Worm (Caenorhabditis elegans): ENCODE results near the gene eat-2.

eat-2 gene

ce11 chrII:14187456-14187855 lies 16.0 kb upstream of the eat-2 start:
- no peak for TF ChIP-seq sea-1 (GFP tag; conservative IDR thresholded peaks at IDR 0.05)
- no peak for TF ChIP-seq tbx-11 (GFP tag; IDR thresholded peaks at IDR 0.05)
- no peak for TF ChIP-seq B0310.2 (tag; optimal IDR thresholded peaks at IDR 0.05)
- TF ChIP-seq scrt-1 (GFP tag; IDR thresholded peaks at IDR 0.05), result no peak
- TF ChIP-seq tra-4 (tag; optimal IDR thresholded peaks at IDR 0.05), result no peak
- no peak for TF ChIP-seq ets-7 (tag; optimal IDR thresholded peaks at IDR 0.05)
- TF ChIP-seq ama-1 (optimal IDR thresholded peaks at IDR 0.05), result no peak
- no peak for TF ChIP-seq hmg-4 (GFP tag; optimal IDR thresholded peaks at IDR 0.05)
- no peak for TF ChIP-seq F13C5.2 (tag; optimal IDR thresholded peaks at IDR 0.05)
- TF ChIP-seq flt-1 (GFP tag; IDR thresholded peaks at IDR 0.05), result no peak
- no peak for TF ChIP-seq tbx-37 (GFP tag; conservative IDR thresholded peaks at IDR 0.05)
- TF ChIP-seq ceh-36 (tag; optimal IDR thresholded peaks at IDR 0.05), result no peak
- no peak for TF ChIP-seq pes-1 (GFP tag; IDR thresholded peaks at IDR 0.05)
- TF ChIP-seq aly-1 (tag; optimal IDR thresholded peaks at IDR 0.05), result no peak
- no peak for TF ChIP-seq hmbx-1 (tag; optimal IDR thresholded peaks at IDR 0.05)
- TF ChIP-seq hnd-1 (tag; optimal IDR thresholded peaks at IDR 0.05), result no peak
- no peak for TF ChIP-seq ceh-13 (GFP tag; optimal IDR thresholded peaks at IDR 0.05)

DNA sequence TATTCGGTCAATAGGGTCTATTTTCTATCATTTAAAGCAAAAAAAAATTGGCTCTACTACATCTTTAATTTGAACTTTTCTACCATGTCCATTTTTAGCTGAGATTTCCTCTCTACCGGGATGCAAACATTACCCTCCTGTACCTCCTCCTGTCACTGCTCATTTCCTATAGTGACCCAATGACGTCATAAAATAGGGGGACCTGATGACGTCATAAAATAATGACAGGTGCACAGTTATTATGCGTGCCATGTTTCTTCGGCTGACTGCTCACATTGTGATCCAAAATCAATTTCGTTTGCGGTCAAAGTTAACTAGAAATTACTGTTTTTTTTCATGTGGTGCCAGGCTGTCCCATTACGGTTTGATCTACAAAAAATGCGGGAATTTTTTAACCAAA lies 15.5 kb upstream of the eat-2 start:
- no peak for TF ChIP-seq tbx-37 (GFP tag; conservative IDR thresholded peaks at IDR 0.05)
- TF ChIP-seq B0310.2 (tag; optimal IDR thresholded peaks at IDR 0.05), result peak; percentile 7
- no peak for TF ChIP-seq pes-1 (GFP tag; IDR thresholded peaks at IDR 0.05)
- no peak for TF ChIP-seq F13C5.2 (tag; optimal IDR thresholded peaks at IDR 0.05)
- no peak for TF ChIP-seq tra-4 (tag; optimal IDR thresholded peaks at IDR 0.05)

DNA sequence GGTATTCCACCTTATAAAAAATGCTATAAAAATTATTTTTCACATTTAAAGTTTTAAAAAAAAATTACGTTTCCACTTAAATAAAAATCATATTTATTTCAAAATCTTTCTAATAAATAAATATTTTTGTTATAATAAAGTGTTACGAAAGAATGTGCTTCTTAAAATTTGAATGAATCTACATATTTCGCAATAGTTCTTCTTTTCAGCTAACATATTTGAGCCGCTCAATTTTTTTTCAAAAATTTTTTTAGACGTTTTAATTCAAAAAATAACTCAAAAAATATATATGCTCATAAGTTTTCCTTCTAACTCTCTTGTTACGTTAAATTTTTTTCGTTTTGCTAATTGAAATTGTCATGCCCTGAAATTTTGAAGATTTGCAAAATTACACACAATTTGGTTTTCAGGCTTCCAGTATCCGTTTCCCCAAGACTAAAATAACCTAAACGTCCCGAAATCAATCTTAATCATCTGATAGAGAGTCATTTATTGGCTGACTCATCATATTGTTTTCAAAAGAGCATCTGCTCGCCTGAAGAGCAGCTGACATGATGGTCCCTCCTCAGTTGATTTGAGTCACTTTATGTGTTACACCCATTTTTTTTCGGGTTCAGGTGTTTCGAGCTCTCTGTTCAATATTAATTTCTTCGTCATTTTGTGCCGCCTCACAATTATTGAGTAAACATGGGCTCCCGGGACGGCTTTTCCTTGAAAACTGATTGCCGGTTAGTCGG lies 6.9 kb upstream of the eat-2 start, which contains the start of gene efhd-1:
Gene efhd-1 (plus strand): TSS at position 582 of the 737 bp plus-strand sequence.
- TF ChIP-seq tbx-37 (GFP tag; conservative IDR thresholded peaks at IDR 0.05), result no peak
- TF ChIP-seq hmbx-1 (tag; optimal IDR thresholded peaks at IDR 0.05), result no peak
- no peak for TF ChIP-seq hmg-4 (GFP tag; optimal IDR thresholded peaks at IDR 0.05)
- TF ChIP-seq ama-1 (optimal IDR thresholded peaks at IDR 0.05), result no peak
- no peak for TF ChIP-seq tra-4 (tag; optimal IDR thresholded peaks at IDR 0.05)
- TF ChIP-seq ceh-13 (GFP tag; optimal IDR thresholded peaks at IDR 0.05), result no peak
- no peak for TF ChIP-seq ets-7 (tag; optimal IDR thresholded peaks at IDR 0.05)

DNA sequence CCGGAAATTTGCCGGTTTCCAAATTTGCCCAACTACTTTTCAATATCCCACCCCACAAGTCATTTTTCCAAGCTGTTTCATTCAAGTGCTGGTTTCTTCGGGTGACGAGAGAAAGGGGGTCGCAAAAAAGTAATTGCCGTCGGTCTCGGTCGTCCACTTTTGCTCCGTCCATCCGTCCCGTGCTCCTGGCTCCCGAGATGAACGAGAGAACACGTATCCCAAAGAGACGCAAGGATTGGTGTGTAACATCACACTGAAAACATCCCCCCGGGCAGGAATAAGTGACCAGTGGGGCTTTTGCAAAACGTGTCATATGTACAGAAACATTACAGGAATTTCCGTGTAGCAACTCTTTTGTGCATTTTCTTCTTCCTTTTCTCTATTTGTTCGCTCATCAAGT lies 5.2 kb upstream of the eat-2 start:
- TF ChIP-seq hmbx-1 (tag; optimal IDR thresholded peaks at IDR 0.05), result no peak

DNA sequence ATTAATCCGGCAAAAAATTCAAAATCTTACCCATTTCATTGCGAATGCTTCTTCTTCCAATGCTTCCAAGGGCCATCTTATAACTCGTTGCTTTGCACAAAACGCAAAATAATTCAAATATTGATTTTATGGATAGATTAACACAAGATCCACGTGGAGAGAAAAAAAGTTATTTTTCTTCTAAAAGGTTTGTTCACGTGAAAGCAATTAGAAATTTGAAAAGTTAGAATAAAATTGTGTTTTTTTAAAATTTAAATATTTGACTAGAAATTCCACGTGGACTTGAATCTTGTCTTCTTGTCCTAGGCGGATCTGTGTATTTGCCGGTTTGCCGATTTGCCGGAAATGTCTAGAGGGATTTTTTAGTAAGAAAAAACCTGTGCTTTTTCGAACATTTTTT lies 3.6 kb upstream of the eat-2 start, which contains the start of gene Y48B6A.5:
Gene Y48B6A.5 (minus strand): TSS at position 101 of the 400 bp plus-strand sequence.
- TF ChIP-seq B0310.2 (tag; optimal IDR thresholded peaks at IDR 0.05) (no peak), tbx-11 (GFP tag; IDR thresholded peaks at IDR 0.05) (no peak), hmbx-1 (tag; optimal IDR thresholded peaks at IDR 0.05) (no peak), scrt-1 (GFP tag; IDR thresholded peaks at IDR 0.05) (no peak), ceh-36 (tag; optimal IDR thresholded peaks at IDR 0.05) (no peak), flt-1 (GFP tag; IDR thresholded peaks at IDR 0.05) (no peak), aly-1 (tag; optimal IDR thresholded peaks at IDR 0.05) (no peak), hmg-4 (GFP tag; optimal IDR thresholded peaks at IDR 0.05) (no peak), ceh-13 (GFP tag; optimal IDR thresholded peaks at IDR 0.05) (no peak), sea-1 (GFP tag; conservative IDR thresholded peaks at IDR 0.05) (no peak), F13C5.2 (tag; optimal IDR thresholded peaks at IDR 0.05) (no peak), tra-4 (tag; optimal IDR thresholded peaks at IDR 0.05) (no peak), tbx-37 (GFP tag; conservative IDR thresholded peaks at IDR 0.05) (no peak)

DNA sequence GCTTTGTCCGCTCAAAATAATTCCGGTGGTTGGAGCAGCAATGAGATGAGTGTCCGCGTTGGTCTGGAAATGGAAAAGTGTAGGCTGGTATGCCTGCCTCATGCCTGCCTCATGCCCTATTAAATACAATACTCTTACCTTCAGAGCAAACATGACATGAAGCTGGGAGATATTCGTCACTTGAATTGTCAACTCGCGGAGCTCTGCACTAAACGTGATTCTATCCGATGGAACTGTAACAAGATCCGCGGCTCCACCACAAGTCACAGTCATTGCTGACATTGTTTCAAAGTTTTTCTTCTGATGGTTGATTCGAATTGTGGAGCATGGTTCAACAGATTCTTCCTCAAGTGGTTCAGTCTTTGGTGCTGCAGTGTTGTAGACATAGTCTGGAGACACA lies 1.7 kb upstream of the eat-2 start:
- TF ChIP-seq ceh-13 (GFP tag; optimal IDR thresholded peaks at IDR 0.05) (no peak), tra-4 (tag; optimal IDR thresholded peaks at IDR 0.05) (no peak), pes-1 (GFP tag; IDR thresholded peaks at IDR 0.05) (no peak), hmbx-1 (tag; optimal IDR thresholded peaks at IDR 0.05) (no peak), sea-1 (GFP tag; conservative IDR thresholded peaks at IDR 0.05) (no peak), F13C5.2 (tag; optimal IDR thresholded peaks at IDR 0.05) (no peak), tbx-37 (GFP tag; conservative IDR thresholded peaks at IDR 0.05) (no peak)

DNA sequence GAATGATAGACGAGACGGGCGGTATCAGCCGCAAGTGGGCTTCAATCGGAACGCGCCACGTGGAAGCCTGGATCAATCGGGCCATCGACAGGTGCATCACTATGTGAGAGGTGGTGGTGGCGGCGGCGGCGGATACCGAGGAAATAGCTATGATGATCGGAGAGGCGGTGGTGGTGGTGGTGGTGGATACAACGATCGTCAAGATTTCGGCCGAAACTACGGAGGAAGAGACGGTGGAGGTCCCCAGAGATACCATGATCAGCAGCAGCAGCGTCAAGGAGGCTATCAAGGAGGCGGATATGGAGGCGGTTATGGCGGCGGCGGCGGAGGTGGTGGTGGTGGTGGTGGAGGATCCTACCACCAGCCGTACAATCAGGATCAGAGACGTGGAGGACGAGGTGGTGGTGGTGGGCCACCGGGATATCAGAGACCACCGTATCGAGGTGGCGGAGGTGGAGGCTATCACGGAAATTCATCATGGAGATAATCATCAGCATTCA lies 6.0 kb downstream of the eat-2 start:
- TF ChIP-seq ets-7 (tag; optimal IDR thresholded peaks at IDR 0.05) (no peak), tbx-37 (GFP tag; conservative IDR thresholded peaks at IDR 0.05) (no peak), flt-1 (GFP tag; IDR thresholded peaks at IDR 0.05) (no peak), ceh-36 (tag; optimal IDR thresholded peaks at IDR 0.05) (no peak), B0310.2 (tag; optimal IDR thresholded peaks at IDR 0.05) (no peak), pes-1 (GFP tag; IDR thresholded peaks at IDR 0.05) (no peak), scrt-1 (GFP tag; IDR thresholded peaks at IDR 0.05) (0 out of 2 replicates have a peak, but pooled peaks have one; percentile 56)

- TF ChIP-seq tbx-11 (GFP tag; IDR thresholded peaks at IDR 0.05) (no peak), ama-1 (optimal IDR thresholded peaks at IDR 0.05) (peak; percentile 49), scrt-1 (GFP tag; IDR thresholded peaks at IDR 0.05) (0 out of 2 replicates have a peak, but pooled peaks have one; percentile 20)
These were observed 16.0 kb downstream of the eat-2 start, which contains the start of the genes rpl-43 and xrn-2 for ce11 chrII:14155259-14156023. rpl-43 (plus strand) TSS chrII:14155294. xrn-2 (plus strand) TSS chrII:14155768.

All from whole organism, early embryonic.